Worm (Caenorhabditis elegans): ENCODE data around the gene C39H7.4.

C39H7.4 gene

ce11 chrIV:5604465-5604864 lies 9.9 kb downstream of the C39H7.4 start (continued):
- TF ChIP-seq nhr-237 (tag; optimal IDR thresholded peaks at IDR 0.05), result no peak
- no peak for TF ChIP-seq cey-2 (tag; optimal IDR thresholded peaks at IDR 0.05; ENCODE audit: borderline replicate concordance, insufficient read depth)
- peak; percentile 37 for TF ChIP-seq T20F7.1 (GFP tag; optimal IDR thresholded peaks at IDR 0.05)
- peak; percentile 41; the same call in 1 of the 2 replicates for TF ChIP-seq egl-43 (GFP tag; IDR thresholded peaks at IDR 0.05)
- peak; percentile 30 for TF ChIP-seq nhr-77 (tag; optimal IDR thresholded peaks at IDR 0.05)
- no peak for TF ChIP-seq unc-130 (GFP tag; optimal IDR thresholded peaks at IDR 0.05)
- no peak for TF ChIP-seq ceh-20 (GFP tag; IDR thresholded peaks at IDR 0.05)
- TF ChIP-seq D1046.2 (GFP tag; IDR thresholded peaks at IDR 0.05), result no peak
- TF ChIP-seq spr-1 (tag; optimal IDR thresholded peaks at IDR 0.05), result peak; percentile 32
- TF ChIP-seq hif-1 (tag; optimal IDR thresholded peaks at IDR 0.05), result peak; percentile 83 to 97
- TF ChIP-seq pha-4 (GFP tag; IDR thresholded peaks at IDR 0.05), result peak; percentile 84
- peak; percentile 98 for TF ChIP-seq pha-4 (tag; optimal IDR thresholded peaks at IDR 0.05)

- TF ChIP-seq nhr-6 (tag; optimal IDR thresholded peaks at IDR 0.05), result peak; percentile 49
- no peak for TF ChIP-seq cey-2 (tag; optimal IDR thresholded peaks at IDR 0.05; ENCODE audit: borderline replicate concordance, insufficient read depth)
- peak in 1 of 2 experiments; percentile 14 for TF ChIP-seq lsy-2 (tag; optimal IDR thresholded peaks at IDR 0.05)
- no peak for TF ChIP-seq unc-39 (tag; optimal IDR thresholded peaks at IDR 0.05)
- TF ChIP-seq nhr-102 (tag; optimal IDR thresholded peaks at IDR 0.05), result no peak
- TF ChIP-seq mes-2 (tag; optimal IDR thresholded peaks at IDR 0.05; ENCODE audit: poor library complexity, severe bottlenecking), result peak; percentile 27
- no peak for TF ChIP-seq nhr-42 (GFP tag; IDR thresholded peaks at IDR 0.05)
- TF ChIP-seq dve-1 (tag; optimal IDR thresholded peaks at IDR 0.05; ENCODE audit: insufficient read depth), result peak; percentile 12
- peak; percentile 5 for TF ChIP-seq hlh-11 (tag; optimal IDR thresholded peaks at IDR 0.05)
- TF ChIP-seq snpc-1.2 (GFP tag; IDR thresholded peaks at IDR 0.05), result 0 out of 2 replicates have a peak, but pooled peaks have one; percentile 57
- no peak for TF ChIP-seq Y75B8A.6 (GFP tag; IDR thresholded peaks at IDR 0.05)
- no peak for TF ChIP-seq pha-4 (GFP tag; IDR thresholded peaks at IDR 0.05)
- TF ChIP-seq pha-4 (tag; optimal IDR thresholded peaks at IDR 0.05), result peak; percentile 91
- no peak for TF ChIP-seq daf-16 (GFP tag; optimal IDR thresholded peaks at IDR 0.05)
- peak; percentile 77 for TF ChIP-seq daf-16 (tag; optimal IDR thresholded peaks at IDR 0.05)
- no peak for TF ChIP-seq zip-11 (GFP tag; IDR thresholded peaks at IDR 0.05)
- 0 out of 2 replicates have a peak, but pooled peaks have one; percentile 22 for TF ChIP-seq hmg-1.1 (GFP tag; IDR thresholded peaks at IDR 0.05)
Observed at ce11 chrIV:5603321-5603720, 11.1 kb downstream of the C39H7.4 start.

- peak; percentile 74 for TF ChIP-seq hlh-30 (tag; optimal IDR thresholded peaks at IDR 0.05; ENCODE audit: insufficient read depth)
- no peak for TF ChIP-seq hmg-1.1 (GFP tag; IDR thresholded peaks at IDR 0.05)
Observed at ce11 chrIV:5602415-5602814, 12.0 kb downstream of the C39H7.4 start.

ce11 chrIV:5600316-5600715 lies 14.1 kb downstream of the C39H7.4 start:
- no peak for TF ChIP-seq nhr-25 (tag; optimal IDR thresholded peaks at IDR 0.05; ENCODE audit: borderline replicate concordance, insufficient read depth)
- TF ChIP-seq lsy-2 (tag; optimal IDR thresholded peaks at IDR 0.05), result peak in 1 of 2 experiments; percentile 37
- TF ChIP-seq mes-2 (tag; optimal IDR thresholded peaks at IDR 0.05; ENCODE audit: poor library complexity, severe bottlenecking), result peak; percentile 35
- no peak for TF ChIP-seq pha-4 (GFP tag; IDR thresholded peaks at IDR 0.05)
- peak; percentile 59 for TF ChIP-seq pha-4 (tag; optimal IDR thresholded peaks at IDR 0.05)
- peak in 1 of 2 experiments; percentile 98 for TF ChIP-seq unc-62 (GFP tag; optimal IDR thresholded peaks at IDR 0.05 in 1 of 2)
- no peak for TF ChIP-seq unc-62 (tag; optimal IDR thresholded peaks at IDR 0.05)
- peak; percentile 17 to 52 for TF ChIP-seq mdl-1 (tag; optimal IDR thresholded peaks at IDR 0.05)
- TF ChIP-seq nhr-77 (tag; optimal IDR thresholded peaks at IDR 0.05), result no peak
- peak; percentile 43 for TF ChIP-seq rbr-2 (tag; optimal IDR thresholded peaks at IDR 0.05)
- peak; percentile 37 for TF ChIP-seq hlh-11 (tag; optimal IDR thresholded peaks at IDR 0.05)
- no peak for TF ChIP-seq egl-27 (tag; optimal IDR thresholded peaks at IDR 0.05)
- TF ChIP-seq php-3 (GFP tag; IDR thresholded peaks at IDR 0.05), result no peak
- TF ChIP-seq nhr-111 (GFP tag; optimal IDR thresholded peaks at IDR 0.05), result no peak
- TF ChIP-seq mxl-2 (GFP tag; conservative IDR thresholded peaks at IDR 0.05), result no peak
- no peak for TF ChIP-seq spr-1 (tag; optimal IDR thresholded peaks at IDR 0.05)
- TF ChIP-seq Y5F2A.4 (GFP tag; optimal IDR thresholded peaks at IDR 0.05), result no peak
- no peak for TF ChIP-seq zag-1 (tag; optimal IDR thresholded peaks at IDR 0.05)
- TF ChIP-seq vab-7 (GFP tag; IDR thresholded peaks at IDR 0.05), result no peak
- TF ChIP-seq hmg-1.1 (GFP tag; IDR thresholded peaks at IDR 0.05), result peak; percentile 54
- TF ChIP-seq aha-1 (tag), result peak; percentile 98
- no peak for TF ChIP-seq Y48G9A.11 (GFP tag; IDR thresholded peaks at IDR 0.05)
- TF ChIP-seq hlh-30 (tag; optimal IDR thresholded peaks at IDR 0.05; ENCODE audit: insufficient read depth), result peak; percentile 51
- no peak for TF ChIP-seq ZK546.5 (tag; optimal IDR thresholded peaks at IDR 0.05)
- peak; percentile 15 for TF ChIP-seq nhr-28 (tag; optimal IDR thresholded peaks at IDR 0.05)
- TF ChIP-seq attf-4 (tag; optimal IDR thresholded peaks at IDR 0.05), result no peak
